Fruit fly (Drosophila melanogaster) whole organism, wandering third instar larva: ENCODE measurements around the gene Ect3.
A peak's percentile ranks its signal among the peaks of the same experiment; 100 is the strongest.

ENCODE experiments used
- Abd-B ChIP-seq: fragments of >200 bp; optimal IDR thresholded peaks from 2 replicates; lab custom pipeline; 2017; ENCODE audit warnings: missing biosample characterization, missing genetic modification characterization
- CG32264 ChIP-seq: fragments of 200-800 bp; sonication (Bioruptor generic); optimal IDR thresholded peaks from 2 replicates; lab custom pipeline; 2016; ENCODE audit warnings: missing biosample characterization, missing genetic modification characterization
- CG9705 ChIP-seq: fragments of 200-800 bp; sonication (Bioruptor generic); optimal IDR thresholded peaks from 2 replicates; lab custom pipeline; 2018; ENCODE audit warnings: missing biosample characterization, mild to moderate bottlenecking, missing genetic modification characterization
- CrebA ChIP-seq: fragments of 200-800 bp; sonication (Bioruptor generic); optimal IDR thresholded peaks from 2 replicates; lab custom pipeline; 2016; ENCODE audit warnings: missing biosample characterization, mild to moderate bottlenecking, missing genetic modification characterization, borderline replicate concordance
- Dfd ChIP-seq: fragments of >200 bp; optimal IDR thresholded peaks from 2 replicates; lab custom pipeline; 2017; ENCODE audit warnings: missing biosample characterization, missing genetic modification characterization
- Dif ChIP-seq: fragments of 200-275, 200-300 bp; sonication (Bioruptor generic); optimal IDR thresholded peaks from 2 replicates; lab custom pipeline; 2018; ENCODE audit warnings: missing biosample characterization, missing genetic modification characterization; ENCODE audit not compliant: partially characterized antibody
- GATAd ChIP-seq: sonication (Bioruptor generic); optimal IDR thresholded peaks from 2 replicates; lab custom pipeline; 2016; ENCODE audit warnings: missing biosample characterization, missing genetic modification characterization
- HLH106 ChIP-seq: fragments of 200-800 bp; optimal IDR thresholded peaks from 3 replicates; lab custom pipeline; 2019; ENCODE audit warnings: missing biosample characterization, mild to moderate bottlenecking, missing genetic modification characterization, moderate library complexity
- Hnf4 ChIP-seq: fragments of 200-800 bp; sonication (Bioruptor generic); optimal IDR thresholded peaks from 2 replicates; lab custom pipeline; 2016; ENCODE audit warnings: missing biosample characterization, mild to moderate bottlenecking, missing genetic modification characterization
- Hr78 ChIP-seq: fragments of >200 bp; optimal IDR thresholded peaks from 2 replicates; lab custom pipeline; 2017; ENCODE audit warnings: missing biosample characterization, missing genetic modification characterization
- Hr83 ChIP-seq: fragments of 200-300 bp; sonication (Bioruptor generic); optimal IDR thresholded peaks from 2 replicates; lab custom pipeline; 2016; ENCODE audit warnings: missing biosample characterization, mild to moderate bottlenecking, missing genetic modification characterization, moderate library complexity; ENCODE audit not compliant: poor library complexity, severe bottlenecking
- Jra ChIP-seq: sonication (Bioruptor generic); optimal IDR thresholded peaks from 2 replicates; lab custom pipeline; 2016; ENCODE audit warnings: missing biosample characterization, missing genetic modification characterization
- Mio ChIP-seq: sonication (Bioruptor generic); optimal IDR thresholded peaks from 2 replicates; lab custom pipeline; 2016; ENCODE audit warnings: missing biosample characterization, missing genetic modification characterization
- Myc ChIP-seq: fragments of >200 bp; optimal IDR thresholded peaks from 2 replicates; lab custom pipeline; 2017
- N ChIP-seq: fragments of >200 bp; optimal IDR thresholded peaks from 2 replicates; lab custom pipeline; 2018; ENCODE audit warnings: missing biosample characterization, missing external identifiers, missing genetic modification characterization
- OdsH ChIP-seq: fragments of 200-800 bp; sonication (Bioruptor generic); optimal IDR thresholded peaks from 2 replicates; lab custom pipeline; 2016; ENCODE audit warnings: missing biosample characterization, mild to moderate bottlenecking, missing genetic modification characterization
- Rel ChIP-seq, 2 experiments: fragments of 200-800 bp; sonication (Bioruptor generic) in 1 of 2; optimal IDR thresholded peaks; 2 replicates in 1 of 2; 3 replicates in 1 of 2; lab custom pipeline; 2016 to 2019; ENCODE audit warnings: mild to moderate bottlenecking in 2 of 2, missing biosample characterization in 2 of 2, missing genetic modification characterization in 2 of 2, moderate library complexity in 1 of 2
- Sp1 ChIP-seq: fragments of 200-800 bp; sonication (Bioruptor generic); optimal IDR thresholded peaks from 3 replicates; lab custom pipeline; 2019; ENCODE audit warnings: missing biosample characterization, mild to moderate bottlenecking, missing genetic modification characterization, moderate library complexity
- Vsx2 ChIP-seq: fragments of 200-300, 225-300 bp; sonication (Bioruptor generic); optimal IDR thresholded peaks from 2 replicates; lab custom pipeline; 2018; ENCODE audit warnings: missing biosample characterization, missing genetic modification characterization; ENCODE audit not compliant: partially characterized antibody
- br ChIP-seq: fragments of 200-800 bp; sonication (Bioruptor generic); optimal IDR thresholded peaks from 2 replicates; lab custom pipeline; 2016; ENCODE audit warnings: missing biosample characterization, missing genetic modification characterization
- brk ChIP-seq: fragments of 200-800 bp; sonication (Bioruptor generic); optimal IDR thresholded peaks from 2 replicates; lab custom pipeline; 2016; ENCODE audit warnings: missing biosample characterization, mild to moderate bottlenecking, missing genetic modification characterization
- dl ChIP-seq, 2 experiments: fragments of 175-275, 200-275 bp in 1 of 2; fragments of 200-275 bp in 1 of 2; sonication (Bioruptor generic); optimal IDR thresholded peaks; lab custom pipeline; 2018; ENCODE audit warnings: mild to moderate bottlenecking in 2 of 2, missing biosample characterization in 2 of 2, missing genetic modification characterization in 2 of 2, moderate library complexity in 2 of 2; ENCODE audit not compliant: partially characterized antibody in 2 of 2, insufficient read depth in 1 of 2
- dmrt93B ChIP-seq: fragments of 200-800 bp; sonication (Bioruptor generic); optimal IDR thresholded peaks from 2 replicates; lab custom pipeline; 2018; ENCODE audit warnings: missing biosample characterization, mild to moderate bottlenecking, missing genetic modification characterization
- dsf ChIP-seq: sonication (Bioruptor generic); optimal IDR thresholded peaks from 2 replicates; lab custom pipeline; 2016; ENCODE audit warnings: missing biosample characterization, missing genetic modification characterization, borderline replicate concordance
- ey ChIP-seq: fragments of 200-800 bp; sonication (Bioruptor generic); optimal IDR thresholded peaks from 2 replicates; lab custom pipeline; 2016; ENCODE audit warnings: missing biosample characterization, missing genetic modification characterization
- foxo ChIP-seq, 2 experiments: fragments of 200-800 bp; sonication (Bioruptor generic); optimal IDR thresholded peaks; 2 replicates in 1 of 2; 3 replicates in 1 of 2; lab custom pipeline; 2016 to 2017; ENCODE audit warnings: missing biosample characterization in 2 of 2, missing genetic modification characterization in 2 of 2
- fru ChIP-seq: fragments of 200-800 bp; sonication (Bioruptor generic); optimal IDR thresholded peaks from 3 replicates; lab custom pipeline; 2016; ENCODE audit warnings: missing biosample characterization, mild to moderate bottlenecking, missing genetic modification characterization
- h ChIP-seq: fragments of 200-800 bp; sonication (Bioruptor generic); optimal IDR thresholded peaks from 3 replicates; lab custom pipeline; 2016; ENCODE audit warnings: missing biosample characterization, mild to moderate bottlenecking, missing genetic modification characterization
- jim ChIP-seq: fragments of 175-275, 200-325 bp; sonication (Bioruptor generic); optimal IDR thresholded peaks from 2 replicates; lab custom pipeline; 2016; ENCODE audit warnings: missing biosample characterization, mild to moderate bottlenecking, missing genetic modification characterization
- lola ChIP-seq: fragments of >200 bp; optimal IDR thresholded peaks from 2 replicates; lab custom pipeline; 2017; ENCODE audit warnings: missing biosample characterization, missing genetic modification characterization
- pan ChIP-seq: fragments of >200 bp; optimal IDR thresholded peaks from 2 replicates; lab custom pipeline; 2017
- psq ChIP-seq: fragments of 200-800 bp; sonication (Bioruptor generic); optimal IDR thresholded peaks from 3 replicates; lab custom pipeline; 2017; ENCODE audit warnings: missing biosample characterization, mild to moderate bottlenecking, missing genetic modification characterization, moderate library complexity
- rgr ChIP-seq: fragments of 200-800 bp; sonication (Bioruptor generic); optimal IDR thresholded peaks from 3 replicates; lab custom pipeline; 2016; ENCODE audit warnings: missing biosample characterization, mild to moderate bottlenecking, missing genetic modification characterization
- sage ChIP-seq: fragments of 200-800 bp; sonication (Bioruptor generic); optimal IDR thresholded peaks from 2 replicates; lab custom pipeline; 2016; ENCODE audit warnings: missing biosample characterization, mild to moderate bottlenecking, missing genetic modification characterization
- sv ChIP-seq: fragments of 200-800 bp; sonication (Bioruptor generic); optimal IDR thresholded peaks from 3 replicates; lab custom pipeline; 2016; ENCODE audit warnings: missing biosample characterization, missing genetic modification characterization
- tai ChIP-seq: sonication (Bioruptor generic); optimal IDR thresholded peaks from 2 replicates; lab custom pipeline; 2016; ENCODE audit warnings: missing biosample characterization, missing genetic modification characterization
- usp ChIP-seq: fragments of >200 bp; optimal IDR thresholded peaks from 2 replicates; lab custom pipeline; 2017; ENCODE audit warnings: missing biosample characterization, missing genetic modification characterization
- woc ChIP-seq: sonication (Bioruptor generic); optimal IDR thresholded peaks from 2 replicates; lab custom pipeline; 2016; ENCODE audit warnings: missing biosample characterization, mild to moderate bottlenecking, missing genetic modification characterization

Gene Ect3

DNA sequence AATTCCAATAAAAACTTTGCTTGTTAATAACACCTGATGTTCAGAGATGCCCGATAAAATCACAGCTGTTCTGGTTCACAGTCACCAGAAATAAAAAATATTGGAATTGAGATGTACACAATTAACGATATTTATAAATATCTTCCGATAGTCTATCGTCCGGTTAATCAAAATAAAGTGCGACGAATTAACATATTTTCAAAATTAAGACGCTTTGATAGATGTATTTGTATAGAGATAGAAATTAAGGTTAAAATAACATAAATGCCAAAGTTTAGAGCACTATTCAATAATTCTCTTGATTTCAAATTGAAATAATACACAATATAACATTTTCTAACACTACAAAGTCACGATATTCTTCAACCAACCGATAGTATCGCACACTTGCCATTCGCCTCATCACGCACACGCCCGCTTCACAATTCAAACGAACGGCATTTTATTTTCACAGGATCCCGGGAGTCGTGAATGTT, 36.3 kb upstream of the Ect3 start, which contains the start of the genes CG3281 and aurA (continued):
- peak; percentile 86 for TF ChIP-seq Hnf4 (GFP tag; lab: Kevin White, UChicago)
- TF ChIP-seq N (GFP tag; lab: Kevin White, UChicago), result no peak
- TF ChIP-seq sv (GFP tag; lab: Kevin White, UChicago), result peak; percentile 54
- TF ChIP-seq psq, result peak; percentile 59
- TF ChIP-seq dsf (GFP tag; lab: Kevin White, UChicago), result peak; percentile 85
- TF ChIP-seq OdsH (GFP tag; lab: Kevin White, UChicago), result peak; percentile 66

DNA sequence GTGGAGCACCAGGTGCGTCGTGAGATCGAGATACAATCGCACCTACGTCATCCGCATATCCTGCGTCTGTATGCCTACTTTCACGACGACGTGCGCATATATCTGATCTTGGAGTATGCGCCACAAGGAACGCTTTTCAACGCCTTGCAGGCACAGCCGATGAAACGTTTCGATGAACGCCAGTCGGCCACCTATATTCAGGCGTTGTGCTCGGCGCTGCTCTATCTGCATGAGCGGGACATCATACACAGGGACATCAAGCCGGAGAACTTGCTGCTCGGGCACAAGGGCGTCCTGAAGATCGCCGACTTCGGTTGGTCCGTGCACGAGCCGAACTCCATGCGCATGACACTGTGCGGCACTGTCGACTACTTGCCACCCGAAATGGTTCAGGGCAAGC, 35.1 kb upstream of the Ect3 start:
- TF ChIP-seq dl (GFP tag; optimal IDR thresholded peaks at IDR 0.05; lab: Kevin White, UChicago; ENCODE audit: insufficient read depth in 1 of 2, partially characterized antibody in 2 of 2), result no peak
- no peak for TF ChIP-seq CrebA (GFP tag; lab: Kevin White, UChicago)
- TF ChIP-seq N (GFP tag; lab: Kevin White, UChicago), result no peak
- no peak for TF ChIP-seq sage (GFP tag; lab: Kevin White, UChicago)
- TF ChIP-seq woc (GFP tag; lab: Kevin White, UChicago), result no peak
- no peak for TF ChIP-seq tai

DNA sequence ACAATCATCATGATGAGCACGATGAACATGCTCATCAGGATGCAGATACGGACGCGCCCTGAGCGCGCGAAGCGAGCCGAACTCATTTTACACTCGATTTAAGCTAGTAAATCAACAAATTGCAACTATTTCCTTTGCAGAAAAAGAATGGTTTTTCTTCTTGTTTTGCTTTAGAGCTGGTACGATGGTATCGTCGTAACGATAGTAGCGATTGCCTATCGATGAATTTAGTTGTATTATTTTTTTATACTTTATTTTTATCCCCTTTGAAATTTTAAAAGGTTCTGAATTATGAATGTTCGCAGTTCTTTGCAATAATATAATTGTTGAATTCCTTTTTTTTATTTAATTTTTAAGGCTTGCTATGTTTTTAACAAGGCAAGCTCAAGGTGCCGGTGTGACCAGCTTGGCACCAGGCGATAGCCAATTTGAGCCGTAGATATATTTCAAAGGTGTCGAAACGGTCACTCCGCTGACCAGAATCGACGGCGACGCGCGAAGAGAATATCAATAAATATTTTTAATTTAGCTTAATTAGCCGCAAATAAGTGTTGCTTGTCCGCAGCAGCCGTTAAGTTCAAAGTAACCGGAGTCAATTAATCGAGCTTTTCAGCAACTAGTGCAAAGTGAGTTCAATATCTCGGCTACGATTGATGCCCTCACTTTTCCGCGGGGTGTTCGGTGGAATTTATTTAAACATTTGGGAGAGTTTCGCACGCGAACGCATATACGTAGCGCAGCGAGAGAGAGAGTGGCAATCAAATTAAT, 31.6 kb upstream of the Ect3 start, which contains the start of the genes CG12213 and GC1:
Gene CG12213, minus strand, starts transcription at position 430 of the 768 bp plus-strand sequence.
Gene GC1, plus strand, starts transcription at position 447 of the 768 bp plus-strand sequence.
- TF ChIP-seq br (GFP tag; lab: Kevin White, UChicago) (no peak), psq (peak; percentile 21), Dfd (no peak), Hnf4 (GFP tag; lab: Kevin White, UChicago) (peak; percentile 44), GATAd (no peak), dsf (GFP tag; lab: Kevin White, UChicago) (peak; percentile 53), CrebA (GFP tag; lab: Kevin White, UChicago) (no peak), tai (no peak), brk (GFP tag; lab: Kevin White, UChicago) (no peak), foxo (GFP tag; optimal IDR thresholded peaks at IDR 0.05; lab: Kevin White, UChicago) (peak in 1 of 2 experiments; percentile 23), Myc (lab: Kevin White, UChicago) (no peak), Rel (GFP tag; optimal IDR thresholded peaks at IDR 0.05; lab: Kevin White, UChicago) (no peak), Rel (tag; optimal IDR thresholded peaks at IDR 0.05; lab: Kevin White, UChicago) (peak; percentile 21), fru (GFP tag; lab: Kevin White, UChicago) (peak; percentile 50), sv (GFP tag; lab: Kevin White, UChicago) (no peak), Dif (GFP tag; lab: Kevin White, UChicago) (no peak), HLH106 (peak; percentile 38), pan (lab: Kevin White, UChicago) (no peak), dmrt93B (GFP tag; lab: Kevin White, UChicago) (no peak), lola (GFP tag; lab: Kevin White, UChicago) (no peak), dl (GFP tag; optimal IDR thresholded peaks at IDR 0.05; lab: Kevin White, UChicago; ENCODE audit: insufficient read depth in 1 of 2, partially characterized antibody in 2 of 2) (no peak), Abd-B (no peak), usp (no peak), Sp1 (GFP tag; lab: Kevin White, UChicago) (peak; percentile 49), OdsH (GFP tag; lab: Kevin White, UChicago) (peak; percentile 17), ey (GFP tag; lab: Kevin White, UChicago) (no peak), CG32264 (GFP tag; lab: Kevin White, UChicago) (peak; percentile 1), Hr78 (GFP tag; lab: Kevin White, UChicago) (no peak), Vsx2 (GFP tag; lab: Kevin White, UChicago) (peak; percentile 97), Jra (GFP tag; lab: Kevin White, UChicago) (peak; percentile 43), rgr (GFP tag; lab: Kevin White, UChicago) (peak; percentile 3), Mio (GFP tag; lab: Kevin White, UChicago) (no peak), CG9705 (GFP tag; lab: Kevin White, UChicago) (no peak), sage (GFP tag; lab: Kevin White, UChicago) (no peak), N (GFP tag; lab: Kevin White, UChicago) (no peak), h (GFP tag; lab: Kevin White, UChicago) (peak; percentile 57), Hr83 (GFP tag; lab: Kevin White, UChicago) (peak; percentile 1), jim (peak; percentile 6), woc (GFP tag; lab: Kevin White, UChicago) (peak; percentile 63)
